Fruit fly (Drosophila melanogaster) whole organism, embryonic: ENCODE measurements around the gene Liprin-alpha.
A peak's percentile ranks its signal among the peaks of the same experiment; 100 is the strongest.

Experiments
- ATbp ChIP-seq: fragments of 200-800 bp; sonication (Bioruptor generic); optimal IDR thresholded peaks from 2 replicates; lab custom pipeline; 2017; ENCODE audit warnings: missing biosample characterization, mild to moderate bottlenecking, missing genetic modification characterization, missing genetic modification reagents
- Asciz ChIP-seq: fragments of 200-800 bp; sonication (Bioruptor generic); optimal IDR thresholded peaks from 2 replicates; lab custom pipeline; 2017; ENCODE audit warnings: missing biosample characterization, mild to moderate bottlenecking, missing genetic modification characterization, missing genetic modification reagents
- B-H1 ChIP-seq: fragments of 200-800 bp; sonication (Bioruptor generic); IDR thresholded peaks from 3 replicates; pipeline ENCODE4 v1.3.6; 2022; ENCODE audit warnings: missing biosample characterization, missing genetic modification characterization
- CG10654 ChIP-seq: fragments of 200-800 bp; sonication (Bioruptor generic); optimal IDR thresholded peaks from 2 replicates; lab custom pipeline; 2016; ENCODE audit warnings: missing biosample characterization, missing genetic modification characterization
- CG11398 ChIP-seq: fragments of 200-800 bp; sonication (Bioruptor generic); optimal IDR thresholded peaks from 2 replicates; lab custom pipeline; 2016; ENCODE audit warnings: missing biosample characterization, missing genetic modification characterization
- CG11504 ChIP-seq: fragments of 200-800 bp; sonication (Bioruptor generic); optimal IDR thresholded peaks from 3 replicates; lab custom pipeline; 2019; ENCODE audit warnings: missing biosample characterization, mild to moderate bottlenecking, missing genetic modification characterization, moderate library complexity
- CG1602 ChIP-seq: fragments of 200-800 bp; sonication (Bioruptor generic); optimal IDR thresholded peaks from 3 replicates; lab custom pipeline; 2016; ENCODE audit warnings: missing biosample characterization, missing genetic modification characterization
- CG17612 ChIP-seq: fragments of 200-800 bp; sonication (Bioruptor generic); IDR thresholded peaks from 2 replicates; pipeline ENCODE4 v1.3.6; 2022; ENCODE audit warnings: missing biosample characterization, missing genetic modification characterization
- CG18262 ChIP-seq: fragments of 200-800 bp; optimal IDR thresholded peaks from 3 replicates; lab custom pipeline; 2019; ENCODE audit warnings: missing biosample characterization, mild to moderate bottlenecking, missing genetic modification characterization, moderate library complexity
- CG2120 ChIP-seq: fragments of 200-800 bp; sonication (Bioruptor generic); optimal IDR thresholded peaks from 3 replicates; lab custom pipeline; 2016; ENCODE audit warnings: missing biosample characterization, missing genetic modification characterization
- CG2712 ChIP-seq: fragments of 200-800 bp; optimal IDR thresholded peaks from 3 replicates; lab custom pipeline; 2019; ENCODE audit warnings: missing biosample characterization, mild to moderate bottlenecking, missing genetic modification characterization, moderate library complexity
- CG34422 ChIP-seq: fragments of 200-800 bp; sonication (Bioruptor generic); IDR thresholded peaks from 3 replicates; pipeline ENCODE4 v1.3.6; 2022; ENCODE audit warnings: missing biosample characterization, missing genetic modification characterization
- CG4424 ChIP-seq: fragments of 200-800 bp; sonication (Bioruptor generic); optimal IDR thresholded peaks from 3 replicates; lab custom pipeline; 2016; ENCODE audit warnings: missing biosample characterization, missing genetic modification characterization
- CG4730 ChIP-seq: fragments of 200-800 bp; sonication (Bioruptor generic); IDR thresholded peaks from 2 replicates; pipeline ENCODE4 v1.3.6; 2022; ENCODE audit warnings: missing biosample characterization, missing genetic modification characterization
- CG4820 ChIP-seq: fragments of 200-800 bp; sonication (Bioruptor generic); optimal IDR thresholded peaks from 3 replicates; lab custom pipeline; 2016; ENCODE audit warnings: missing biosample characterization, missing genetic modification characterization
- CG7556 ChIP-seq: fragments of 200-800 bp; sonication (Bioruptor generic); optimal IDR thresholded peaks from 2 replicates; lab custom pipeline; 2017; ENCODE audit warnings: missing biosample characterization, mild to moderate bottlenecking, missing genetic modification characterization
- CG7839 ChIP-seq: fragments of 200-800 bp; sonication (Bioruptor generic); optimal IDR thresholded peaks from 3 replicates; lab custom pipeline; 2018; ENCODE audit warnings: missing biosample characterization, mild to moderate bottlenecking, missing genetic modification characterization, moderate library complexity
- CG8388 ChIP-seq: fragments of 200-800 bp; sonication (Bioruptor generic); optimal IDR thresholded peaks from 2 replicates; lab custom pipeline; 2019; ENCODE audit warnings: missing biosample characterization, mild to moderate bottlenecking, missing genetic modification characterization, moderate library complexity
- CG8765 ChIP-seq: fragments of 200-800 bp; sonication (Bioruptor generic); IDR thresholded peaks from 2 replicates; pipeline ENCODE4 v1.3.6; 2022; ENCODE audit warnings: missing biosample characterization, missing genetic modification characterization
- CG8944 ChIP-seq: fragments of 200-800 bp; sonication (Bioruptor generic); optimal IDR thresholded peaks from 3 replicates; lab custom pipeline; 2016; ENCODE audit warnings: missing biosample characterization, missing genetic modification characterization
- CG9727 ChIP-seq: fragments of 200-800 bp; sonication (Bioruptor generic); optimal IDR thresholded peaks from 3 replicates; lab custom pipeline; 2017; ENCODE audit warnings: missing biosample characterization, mild to moderate bottlenecking, missing genetic modification characterization
- CG9817 ChIP-seq: fragments of 200-800 bp; sonication (Bioruptor generic); optimal IDR thresholded peaks from 2 replicates; lab custom pipeline; 2018; ENCODE audit warnings: missing biosample characterization, mild to moderate bottlenecking, missing genetic modification characterization, moderate library complexity
- CG9932 ChIP-seq: fragments of 200-800 bp; sonication (Bioruptor generic); IDR thresholded peaks from 2 replicates; pipeline ENCODE4 v1.3.6; 2022; ENCODE audit warnings: missing biosample characterization, missing genetic modification characterization
- D19A ChIP-seq: fragments of 200-800 bp; optimal IDR thresholded peaks from 3 replicates; lab custom pipeline; 2019; ENCODE audit warnings: missing biosample characterization, mild to moderate bottlenecking, missing genetic modification characterization, moderate library complexity
- Hr51 ChIP-seq, 2 experiments: fragments of 200-800 bp; sonication (Bioruptor generic); optimal IDR thresholded peaks; 2 replicates in 1 of 2; 3 replicates in 1 of 2; lab custom pipeline; 2016 to 2018; ENCODE audit warnings: missing biosample characterization in 2 of 2, missing genetic modification characterization in 2 of 2, mild to moderate bottlenecking in 1 of 2, moderate library complexity in 1 of 2
- Max ChIP-seq: fragments of 200-800 bp; sonication (Bioruptor generic); optimal IDR thresholded peaks from 2 replicates; lab custom pipeline; 2016; ENCODE audit warnings: missing biosample characterization, mild to moderate bottlenecking, missing genetic modification characterization
- PHDP ChIP-seq: fragments of 200-800 bp; sonication (Bioruptor generic); optimal IDR thresholded peaks from 3 replicates; lab custom pipeline; 2018; ENCODE audit warnings: missing biosample characterization, mild to moderate bottlenecking, missing genetic modification characterization, moderate library complexity
- Six4 ChIP-seq: fragments of 200-800 bp; sonication (Bioruptor generic); optimal IDR thresholded peaks from 2 replicates; lab custom pipeline; 2016; ENCODE audit warnings: missing biosample characterization, missing genetic modification characterization
- Xbp1 ChIP-seq: fragments of 200-800 bp; sonication (Bioruptor generic); optimal IDR thresholded peaks from 3 replicates; lab custom pipeline; 2016; ENCODE audit warnings: missing biosample characterization, mild to moderate bottlenecking, missing genetic modification characterization
- Xrp1 ChIP-seq: fragments of 200-800 bp; sonication (Bioruptor generic); IDR thresholded peaks from 2 replicates; pipeline ENCODE4 v1.3.6; 2022; ENCODE audit warnings: missing biosample characterization, missing genetic modification characterization
- ap ChIP-seq: fragments of 200-800 bp; sonication (Bioruptor generic); IDR thresholded peaks from 2 replicates; pipeline ENCODE4 v1.3.6; 2022; ENCODE audit warnings: missing biosample characterization, missing genetic modification characterization
- cg ChIP-seq: fragments of 200-800 bp; sonication (Bioruptor generic); optimal IDR thresholded peaks from 3 replicates; lab custom pipeline; 2019; ENCODE audit warnings: missing biosample characterization, mild to moderate bottlenecking, missing genetic modification characterization, moderate library complexity
- dati ChIP-seq: fragments of 200-800 bp; sonication (Bioruptor generic); IDR thresholded peaks from 2 replicates; pipeline ENCODE4 v1.3.6; 2022; ENCODE audit warnings: missing biosample characterization, missing genetic modification characterization
- dmrt99B ChIP-seq: fragments of 200-800 bp; sonication (Bioruptor generic); optimal IDR thresholded peaks from 2 replicates; lab custom pipeline; 2018; ENCODE audit warnings: missing biosample characterization, mild to moderate bottlenecking, missing genetic modification characterization, moderate library complexity
- en ChIP-seq: fragments of 200-800 bp; sonication (Bioruptor generic); optimal IDR thresholded peaks from 2 replicates; lab custom pipeline; 2016; ENCODE audit warnings: missing biosample characterization, missing genetic modification characterization
- fd3F ChIP-seq: fragments of 200-800 bp; sonication (Bioruptor generic); optimal IDR thresholded peaks from 2 replicates; lab custom pipeline; 2018; ENCODE audit warnings: missing biosample characterization, mild to moderate bottlenecking, missing genetic modification characterization, moderate library complexity
- jing ChIP-seq: fragments of 200-800 bp; sonication (Bioruptor generic); optimal IDR thresholded peaks from 2 replicates; lab custom pipeline; 2018; ENCODE audit warnings: missing biosample characterization, mild to moderate bottlenecking, missing genetic modification characterization
- kni ChIP-seq: fragments of 200-800 bp; sonication (Bioruptor generic); optimal IDR thresholded peaks from 3 replicates; lab custom pipeline; 2017; ENCODE audit warnings: mild to moderate bottlenecking, missing biosample characterization, missing genetic modification reagents, missing genetic modification characterization
- lola ChIP-seq, 3 experiments: fragments of >200 bp in 2 of 3; fragments of 200-800 bp in 1 of 3; sonication (Bioruptor generic) in 1 of 3; optimal IDR thresholded peaks; 2 replicates each; lab custom pipeline; 2017 to 2019; ENCODE audit warnings: missing biosample characterization in 3 of 3, missing genetic modification characterization in 3 of 3, mild to moderate bottlenecking in 1 of 3, moderate library complexity in 1 of 3
- mam ChIP-seq: fragments of 200-800 bp; sonication (Bioruptor generic); optimal IDR thresholded peaks from 3 replicates; lab custom pipeline; 2016; ENCODE audit warnings: missing biosample characterization, missing genetic modification characterization
- nmo ChIP-seq: fragments of 200-800 bp; sonication (Bioruptor generic); optimal IDR thresholded peaks from 2 replicates; lab custom pipeline; 2018; ENCODE audit warnings: missing biosample characterization, mild to moderate bottlenecking, missing genetic modification characterization, moderate library complexity
- oc ChIP-seq: fragments of 200-800 bp; sonication (Bioruptor generic); optimal IDR thresholded peaks from 2 replicates; lab custom pipeline; 2018; ENCODE audit warnings: missing biosample characterization, mild to moderate bottlenecking, missing genetic modification characterization, moderate library complexity
- pnt ChIP-seq: fragments of 200-800 bp; sonication (Bioruptor generic); optimal IDR thresholded peaks from 3 replicates; lab custom pipeline; 2016; ENCODE audit warnings: missing biosample characterization, missing genetic modification characterization
- sd ChIP-seq: fragments of 200-800 bp; sonication (Bioruptor generic); optimal IDR thresholded peaks from 3 replicates; lab custom pipeline; 2018; ENCODE audit warnings: missing biosample characterization, mild to moderate bottlenecking, missing genetic modification characterization, moderate library complexity
- sisA ChIP-seq: fragments of 200-800 bp; sonication (Bioruptor generic); IDR thresholded peaks from 2 replicates; pipeline ENCODE4 v1.3.6; 2022; ENCODE audit warnings: missing biosample characterization, missing genetic modification characterization
- slbo ChIP-seq: fragments of 200-800 bp; sonication (Bioruptor generic); IDR thresholded peaks from 2 replicates; pipeline ENCODE4 v1.3.6; 2022; ENCODE audit warnings: missing biosample characterization, missing genetic modification characterization
- twi ChIP-seq: fragments of 200-800 bp; optimal IDR thresholded peaks from 2 replicates; lab custom pipeline; 2019; ENCODE audit warnings: missing biosample characterization, mild to moderate bottlenecking, missing genetic modification characterization, moderate library complexity
- tx ChIP-seq: fragments of 200-800 bp; sonication (Bioruptor generic); optimal IDR thresholded peaks from 2 replicates; lab custom pipeline; 2016; ENCODE audit warnings: missing biosample characterization, missing genetic modification characterization
- zen ChIP-seq: fragments of 200-800 bp; sonication (Bioruptor generic); optimal IDR thresholded peaks from 3 replicates; lab custom pipeline; 2018; ENCODE audit warnings: missing biosample characterization, mild to moderate bottlenecking, missing genetic modification characterization, moderate library complexity

The Liprin-alpha gene

DNA sequence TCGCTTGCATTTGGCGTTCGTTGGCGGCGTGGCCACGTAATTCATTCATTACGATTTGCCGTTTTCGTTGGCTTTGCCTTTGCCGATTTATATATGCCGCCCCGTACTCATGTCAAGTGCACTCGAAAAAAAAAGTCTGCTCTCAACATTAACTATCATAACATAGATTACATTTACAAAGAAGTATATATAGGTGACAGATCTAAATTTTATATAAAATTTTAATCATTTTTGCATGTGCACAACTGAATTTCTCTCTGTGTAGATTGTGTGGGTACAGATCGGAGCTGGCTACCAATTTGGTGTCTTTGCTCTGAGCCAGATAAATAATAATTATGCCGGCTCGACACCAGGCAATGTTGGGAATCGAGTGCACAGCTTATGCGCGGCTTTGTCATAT is 25.3 kb upstream of the Liprin-alpha start (continued):
- TF ChIP-seq nmo (GFP tag; lab: Kevin White, UChicago) = peak; percentile 39
- peak; percentile 7 for TF ChIP-seq fd3F
- TF ChIP-seq lola (GFP tag; optimal IDR thresholded peaks at IDR 0.05; lab: Kevin White, UChicago) = peak in 1 of 3 experiments; percentile 22
- TF ChIP-seq tx (GFP tag; lab: Kevin White, UChicago) = no peak
- TF ChIP-seq CG1602 (GFP tag; lab: Kevin White, UChicago) = peak; percentile 35
- TF ChIP-seq ap (GFP tag; lab: Robert Waterston, UW) = peak; percentile 31; the same call in 1 of the 2 replicates
- no peak for TF ChIP-seq twi (tag; lab: Kevin White, UChicago)
- peak; percentile 16 for TF ChIP-seq CG9817 (tag; lab: Kevin White, UChicago)
- peak; percentile 59; the same call in 1 of the 2 replicates for TF ChIP-seq CG8765 (GFP tag; lab: Robert Waterston, UW)
- no peak for TF ChIP-seq kni (GFP tag; lab: Kevin White, UChicago)
- TF ChIP-seq CG2712 = peak; percentile 61
- peak; percentile 58 for TF ChIP-seq CG7839 (tag; lab: Kevin White, UChicago)
- TF ChIP-seq CG11504 (tag; lab: Kevin White, UChicago) = peak; percentile 65
- TF ChIP-seq sisA (GFP tag; lab: Robert Waterston, UW) = peak; percentile 63
- peak; percentile 62 for TF ChIP-seq CG9727 (GFP tag; lab: Kevin White, UChicago)
- no peak for TF ChIP-seq CG8944
- TF ChIP-seq jing (GFP tag; lab: Kevin White, UChicago) = peak; percentile 3
- peak; percentile 48 for TF ChIP-seq dmrt99B (tag; lab: Kevin White, UChicago)
- TF ChIP-seq en = no peak
- TF ChIP-seq oc (tag; lab: Kevin White, UChicago) = peak; percentile 24
- peak; percentile 50 for TF ChIP-seq Xbp1
- TF ChIP-seq CG8388 (GFP tag; lab: Kevin White, UChicago) = peak; percentile 29
- 0 out of 2 replicates have a peak, but pooled peaks have one; percentile 42 for TF ChIP-seq CG4730 (GFP tag; lab: Robert Waterston, UW)
- peak; percentile 47 for TF ChIP-seq CG18262 (tag; lab: Kevin White, UChicago)
- peak; percentile 11 for TF ChIP-seq D19A
- peak; percentile 20 for TF ChIP-seq CG10654
- peak; percentile 36 for TF ChIP-seq CG4820
- TF ChIP-seq CG2120 (GFP tag; lab: Kevin White, UChicago) = peak; percentile 47
- peak; percentile 37; the same call in 1 of the 2 replicates for TF ChIP-seq CG9932 (GFP tag; lab: Robert Waterston, UW)
- TF ChIP-seq CG7556 (GFP tag; lab: Kevin White, UChicago) = peak; percentile 21
- peak; percentile 68 for TF ChIP-seq Xrp1 (GFP tag; lab: Robert Waterston, UW)
- TF ChIP-seq sd (tag; lab: Kevin White, UChicago) = no peak
- TF ChIP-seq mam (GFP tag; lab: Kevin White, UChicago) = peak; percentile 9
- TF ChIP-seq slbo = peak; percentile 71
- peak; percentile 29 for TF ChIP-seq PHDP
- peak; percentile 46; the same call in 1 of the 3 replicates for TF ChIP-seq B-H1 (GFP tag; lab: Robert Waterston, UW)
- TF ChIP-seq pnt (GFP tag; lab: Kevin White, UChicago) = no peak
- peak; percentile 68 for TF ChIP-seq zen (tag; lab: Kevin White, UChicago)
- no peak for TF ChIP-seq cg (GFP tag; lab: Kevin White, UChicago)
- peak; percentile 75; the same call in 1 of the 3 replicates for TF ChIP-seq CG34422 (GFP tag; lab: Robert Waterston, UW)
- peak; percentile 54 for TF ChIP-seq CG4424 (GFP tag; lab: Kevin White, UChicago)
- TF ChIP-seq ATbp (GFP tag; lab: Kevin White, UChicago) = peak; percentile 13
- peak; percentile 14 for TF ChIP-seq Max
- TF ChIP-seq Hr51 (GFP tag; optimal IDR thresholded peaks at IDR 0.05; lab: Kevin White, UChicago) = peak in 1 of 2 experiments; percentile 63
- TF ChIP-seq CG11398 (GFP tag; lab: Kevin White, UChicago) = no peak
- TF ChIP-seq Six4 (GFP tag; lab: Kevin White, UChicago) = peak; percentile 18
- peak; percentile 30 for TF ChIP-seq Asciz (GFP tag; lab: Kevin White, UChicago)
- 0 out of 2 replicates have a peak, but pooled peaks have one; percentile 25 for TF ChIP-seq dati (GFP tag; lab: Robert Waterston, UW)
- no peak for TF ChIP-seq CG17612 (GFP tag; lab: Robert Waterston, UW)
